Fruit fly (Drosophila melanogaster) whole organism, prepupa: ENCODE results near the gene CG32537.

Experiments used
- Blimp-1 ChIP-seq: fragments of 200-800 bp; sonication (Bioruptor generic); optimal IDR thresholded peaks from 3 replicates; lab custom pipeline; 2017; ENCODE audit warnings: missing biosample characterization, missing genetic modification characterization, mild to moderate bottlenecking, moderate library complexity, missing genetic modification reagents
- CG11294 ChIP-seq: fragments of 200-800 bp; sonication (Bioruptor generic); IDR thresholded peaks from 2 replicates; pipeline ENCODE4 v1.3.6; 2022; ENCODE audit warnings: missing biosample characterization, missing genetic modification characterization
- CG11762 ChIP-seq: fragments of 200-800 bp; sonication (Bioruptor generic); optimal IDR thresholded peaks from 3 replicates; lab custom pipeline; 2016; ENCODE audit warnings: missing biosample characterization, missing genetic modification characterization; ENCODE audit not compliant: insufficient read depth
- CG11902 ChIP-seq: fragments of 200-800 bp; sonication (Bioruptor generic); optimal IDR thresholded peaks from 3 replicates; lab custom pipeline; 2016; ENCODE audit warnings: missing biosample characterization, missing genetic modification characterization
- CG15336 ChIP-seq: fragments of 200-800 bp; sonication (Bioruptor generic); IDR thresholded peaks from 2 replicates; pipeline ENCODE4 v1.3.6; 2022; ENCODE audit warnings: missing biosample characterization, missing genetic modification characterization
- CG16779 ChIP-seq: fragments of 200-800 bp; sonication (Bioruptor generic); optimal IDR thresholded peaks from 3 replicates; lab custom pipeline; 2017; ENCODE audit warnings: missing biosample characterization, mild to moderate bottlenecking, missing genetic modification characterization
- CG31627 ChIP-seq: fragments of 200-800 bp; sonication (Bioruptor generic); optimal IDR thresholded peaks from 3 replicates; lab custom pipeline; 2016; ENCODE audit warnings: missing biosample characterization, missing genetic modification characterization
- CG32006 ChIP-seq: fragments of 200-800 bp; sonication (Bioruptor generic); optimal IDR thresholded peaks from 3 replicates; lab custom pipeline; 2017; ENCODE audit warnings: missing biosample characterization, mild to moderate bottlenecking, missing genetic modification characterization
- CG34406 ChIP-seq: fragments of 200-800 bp; sonication (Bioruptor generic); optimal IDR thresholded peaks from 3 replicates; lab custom pipeline; 2016; ENCODE audit warnings: missing biosample characterization, missing genetic modification characterization
- CG3919 ChIP-seq: fragments of 200-800 bp; sonication (Bioruptor generic); optimal IDR thresholded peaks from 3 replicates; lab custom pipeline; 2016; ENCODE audit warnings: missing biosample characterization, missing genetic modification characterization
- CG4318 ChIP-seq: fragments of 200-800 bp; sonication (Bioruptor generic); optimal IDR thresholded peaks from 3 replicates; lab custom pipeline; 2017; ENCODE audit warnings: missing biosample characterization, mild to moderate bottlenecking, missing genetic modification characterization
- CG6163 ChIP-seq: fragments of 200-800 bp; sonication (Bioruptor generic); IDR thresholded peaks from 3 replicates; pipeline ENCODE4 v1.3.6; 2022; ENCODE audit warnings: missing biosample characterization, missing genetic modification characterization
- CG6276 ChIP-seq: fragments of 200-800 bp; sonication (Bioruptor generic); optimal IDR thresholded peaks from 2 replicates; lab custom pipeline; 2017; ENCODE audit warnings: missing biosample characterization, mild to moderate bottlenecking, missing genetic modification characterization
- CG6808 ChIP-seq: fragments of 200-800 bp; sonication (Bioruptor generic); optimal IDR thresholded peaks from 3 replicates; lab custom pipeline; 2017; ENCODE audit warnings: missing biosample characterization, missing genetic modification characterization, mild to moderate bottlenecking, moderate library complexity, missing genetic modification reagents
- CG6854 ChIP-seq: fragments of 200-800 bp; sonication (Bioruptor generic); optimal IDR thresholded peaks from 2 replicates; lab custom pipeline; 2017; ENCODE audit warnings: missing biosample characterization, mild to moderate bottlenecking, missing genetic modification characterization
- CG7368 ChIP-seq: fragments of 200-800 bp; sonication (Bioruptor generic); optimal IDR thresholded peaks from 3 replicates; lab custom pipeline; 2016; ENCODE audit warnings: missing biosample characterization, missing genetic modification characterization
- CG8119 ChIP-seq: fragments of 200-800 bp; sonication (Bioruptor generic); IDR thresholded peaks from 3 replicates; pipeline ENCODE4 v1.3.6; 2022; ENCODE audit warnings: missing biosample characterization, missing genetic modification characterization
- CG8632 ChIP-seq: fragments of 200-800 bp; sonication (Bioruptor generic); optimal IDR thresholded peaks from 3 replicates; lab custom pipeline; 2016; ENCODE audit warnings: missing biosample characterization, missing genetic modification characterization
- CG9139 ChIP-seq: fragments of 200-800 bp; sonication (Bioruptor generic); optimal IDR thresholded peaks from 3 replicates; lab custom pipeline; 2017; ENCODE audit warnings: missing biosample characterization, mild to moderate bottlenecking, missing genetic modification characterization
- Eip75B ChIP-seq: fragments of 200-800 bp; sonication (Bioruptor generic); optimal IDR thresholded peaks from 3 replicates; lab custom pipeline; 2016; ENCODE audit warnings: missing biosample characterization, missing genetic modification characterization
- Eip78C ChIP-seq: fragments of 200-800 bp; sonication (Bioruptor generic); peaks from one replicate; lab custom pipeline; 2016; ENCODE audit warnings: missing biosample characterization, missing genetic modification characterization
- Eip93F ChIP-seq: fragments of 200-800 bp; sonication (Bioruptor generic); optimal IDR thresholded peaks from 2 replicates; lab custom pipeline; 2016; ENCODE audit warnings: missing biosample characterization, mild to moderate bottlenecking, missing genetic modification characterization
- Ets21C ChIP-seq: fragments of 200-800 bp; sonication (Bioruptor generic); optimal IDR thresholded peaks from 3 replicates; lab custom pipeline; 2016; ENCODE audit warnings: missing biosample characterization, missing genetic modification characterization
- Ets96B ChIP-seq: fragments of 200-800 bp; optimal IDR thresholded peaks from 2 replicates; lab custom pipeline; 2019; ENCODE audit warnings: missing biosample characterization, mild to moderate bottlenecking, missing genetic modification characterization, moderate library complexity
- Hr38 ChIP-seq: sonication (Bioruptor generic); optimal IDR thresholded peaks from 2 replicates; lab custom pipeline; 2016; ENCODE audit warnings: missing biosample characterization, missing genetic modification characterization
- Hr39 ChIP-seq: fragments of 200-800 bp; sonication (Bioruptor generic); optimal IDR thresholded peaks from 2 replicates; lab custom pipeline; 2016; ENCODE audit warnings: missing biosample characterization, missing genetic modification characterization
- Hr4 ChIP-seq: fragments of 200-800 bp; sonication (Bioruptor generic); optimal IDR thresholded peaks from 3 replicates; lab custom pipeline; 2016; ENCODE audit warnings: missing biosample characterization, missing genetic modification characterization
- Met ChIP-seq: fragments of 200-800 bp; sonication (Bioruptor generic); optimal IDR thresholded peaks from 3 replicates; lab custom pipeline; 2016; ENCODE audit warnings: missing biosample characterization, missing genetic modification characterization
- OdsH ChIP-seq: fragments of 200-800 bp; sonication (Bioruptor generic); optimal IDR thresholded peaks from 3 replicates; lab custom pipeline; 2016; ENCODE audit warnings: missing biosample characterization, missing genetic modification characterization
- Sox102F ChIP-seq: fragments of 200-800 bp; sonication (Bioruptor generic); optimal IDR thresholded peaks from 2 replicates; lab custom pipeline; 2016; ENCODE audit warnings: missing biosample characterization, mild to moderate bottlenecking, missing genetic modification characterization
- Sox14 ChIP-seq: fragments of 200-800 bp; sonication (Bioruptor generic); optimal IDR thresholded peaks from 3 replicates; lab custom pipeline; 2016; ENCODE audit warnings: missing biosample characterization, missing genetic modification characterization
- Sox15 ChIP-seq: fragments of 200-800 bp; sonication (Bioruptor generic); optimal IDR thresholded peaks from 3 replicates; lab custom pipeline; 2016; ENCODE audit warnings: missing biosample characterization, missing genetic modification characterization
- achi ChIP-seq: fragments of 200-800 bp; sonication (Bioruptor generic); optimal IDR thresholded peaks from 3 replicates; lab custom pipeline; 2016; ENCODE audit warnings: missing biosample characterization, missing genetic modification characterization
- cyc ChIP-seq: fragments of 200-800 bp; sonication (Bioruptor generic); optimal IDR thresholded peaks from 3 replicates; lab custom pipeline; 2016; ENCODE audit warnings: missing biosample characterization, missing genetic modification characterization
- dac ChIP-seq: fragments of 200-800 bp; sonication (Bioruptor generic); optimal IDR thresholded peaks from 2 replicates; lab custom pipeline; 2017; ENCODE audit warnings: missing biosample characterization, mild to moderate bottlenecking, missing genetic modification characterization
- dsx ChIP-seq: fragments of 200-800 bp; optimal IDR thresholded peaks from 3 replicates; lab custom pipeline; 2019; ENCODE audit warnings: missing biosample characterization, mild to moderate bottlenecking, missing genetic modification characterization, moderate library complexity; ENCODE audit not compliant: poor library complexity, severe bottlenecking
- eg ChIP-seq: fragments of 200-800 bp; sonication (Bioruptor generic); IDR thresholded peaks from 3 replicates; pipeline ENCODE4 v1.3.6; 2022; ENCODE audit warnings: missing biosample characterization, missing genetic modification characterization
- esn ChIP-seq: fragments of 200-800 bp; sonication (Bioruptor generic); optimal IDR thresholded peaks from 2 replicates; lab custom pipeline; 2016; ENCODE audit warnings: missing biosample characterization, mild to moderate bottlenecking, missing genetic modification characterization, moderate library complexity
- fd59A ChIP-seq: fragments of 200-800 bp; sonication (Bioruptor generic); optimal IDR thresholded peaks from 2 replicates; lab custom pipeline; 2017; ENCODE audit warnings: missing biosample characterization, mild to moderate bottlenecking, missing genetic modification characterization, missing genetic modification reagents
- fd85E ChIP-seq: fragments of 200-800 bp; sonication (Bioruptor generic); optimal IDR thresholded peaks from 3 replicates; lab custom pipeline; 2016; ENCODE audit warnings: missing biosample characterization, missing genetic modification characterization
- fkh ChIP-seq: fragments of 200-800 bp; sonication (Bioruptor generic); optimal IDR thresholded peaks from 3 replicates; lab custom pipeline; 2017; ENCODE audit warnings: missing biosample characterization, mild to moderate bottlenecking, missing genetic modification characterization, moderate library complexity
- lz ChIP-seq: fragments of 200-800 bp; sonication (Bioruptor generic); optimal IDR thresholded peaks from 3 replicates; lab custom pipeline; 2016; ENCODE audit warnings: missing biosample characterization, missing genetic modification characterization
- net ChIP-seq: fragments of 200-800 bp; sonication (Bioruptor generic); optimal IDR thresholded peaks from 3 replicates; lab custom pipeline; 2016; ENCODE audit warnings: missing biosample characterization, missing genetic modification characterization
- pdm3 ChIP-seq: fragments of 200-800 bp; sonication (Bioruptor generic); optimal IDR thresholded peaks from 3 replicates; lab custom pipeline; 2016; ENCODE audit warnings: missing biosample characterization, missing genetic modification characterization
- salr ChIP-seq, 2 experiments: fragments of 200-800 bp; sonication (Bioruptor generic); optimal IDR thresholded peaks; 3 replicates each; lab custom pipeline; 2016 to 2018; ENCODE audit warnings: missing biosample characterization in 2 of 2, missing genetic modification characterization in 2 of 2, mild to moderate bottlenecking in 1 of 2
- ss ChIP-seq, 2 experiments: fragments of 200-800 bp; sonication (Bioruptor generic); optimal IDR thresholded peaks; 2 replicates in 1 of 2; 3 replicates in 1 of 2; lab custom pipeline; 2017 to 2018; ENCODE audit warnings: mild to moderate bottlenecking in 2 of 2, missing biosample characterization in 2 of 2, missing genetic modification characterization in 2 of 2, moderate library complexity in 1 of 2
- svp ChIP-seq: fragments of 200-800 bp; sonication (Bioruptor generic); peaks from one replicate; lab custom pipeline; 2016; ENCODE audit warnings: missing biosample characterization, missing genetic modification characterization

CG32537 gene

dm6 chrX:19247200-19248052 lies 28.9 kb downstream of the CG32537 start, which contains the start of gene CG7992 (continued):
- peak; percentile 31 for TF ChIP-seq Sox15 (GFP tag; lab: Kevin White, UChicago)
- peak; percentile 41 for TF ChIP-seq cyc (GFP tag; lab: Kevin White, UChicago)
- TF ChIP-seq CG6163 (GFP tag; lab: Robert Waterston, UW): no peak
- no peak for TF ChIP-seq CG15336
- TF ChIP-seq CG32006: peak; percentile 30
- no peak for TF ChIP-seq salr (GFP tag; optimal IDR thresholded peaks at IDR 0.05; lab: Kevin White, UChicago)
- peak; percentile 55 for TF ChIP-seq OdsH (GFP tag; lab: Kevin White, UChicago)
- TF ChIP-seq CG6276 (GFP tag; lab: Kevin White, UChicago): no peak
- TF ChIP-seq CG6808: no peak
- no peak for TF ChIP-seq dsx (GFP tag; lab: Kevin White, UChicago)
- TF ChIP-seq esn (GFP tag; lab: Kevin White, UChicago): peak; percentile 64
- peak; percentile 12 for TF ChIP-seq fkh (GFP tag; lab: Kevin White, UChicago)
- no peak for TF ChIP-seq fd85E (GFP tag; lab: Kevin White, UChicago)
- TF ChIP-seq Hr4: peak; percentile 22
- peak; percentile 40 for TF ChIP-seq CG8632 (GFP tag; lab: Kevin White, UChicago)
- no peak for TF ChIP-seq Blimp-1
- no peak for TF ChIP-seq fd59A (GFP tag; lab: Kevin White, UChicago)
- TF ChIP-seq Ets96B (tag; lab: Kevin White, UChicago): no peak
- TF ChIP-seq Eip75B: no peak
- no peak for TF ChIP-seq CG6854 (GFP tag; lab: Kevin White, UChicago)

dm6 chrX:19243379-19243834 lies 32.9 kb downstream of the CG32537 start, which contains the start of gene CG7889:
CG7889 (plus strand) TSS chrX:19243631.
- TF ChIP-seq esn (GFP tag; lab: Kevin White, UChicago): peak; percentile 8
- peak; percentile 7 for TF ChIP-seq Hr39 (GFP tag; lab: Kevin White, UChicago)
- no peak for TF ChIP-seq Eip93F (GFP tag; lab: Kevin White, UChicago)
- no peak for TF ChIP-seq CG8632 (GFP tag; lab: Kevin White, UChicago)
- peak; percentile 39 for TF ChIP-seq CG3919 (GFP tag; lab: Kevin White, UChicago)
- no peak for TF ChIP-seq CG11294 (GFP tag; lab: Robert Waterston, UW)
- TF ChIP-seq net (GFP tag; lab: Kevin White, UChicago): no peak
- no peak for TF ChIP-seq fd85E (GFP tag; lab: Kevin White, UChicago)
- no peak for TF ChIP-seq lz (GFP tag; lab: Kevin White, UChicago)
- peak; percentile 37; the same call in 1 of the 3 replicates for TF ChIP-seq CG6163 (GFP tag; lab: Robert Waterston, UW)
- TF ChIP-seq eg (GFP tag; lab: Robert Waterston, UW): peak; percentile 33; the same call in 1 of the 3 replicates
- TF ChIP-seq CG9139 (GFP tag; lab: Kevin White, UChicago): no peak
- TF ChIP-seq svp: peak; percentile 62
- no peak for TF ChIP-seq CG4318 (GFP tag; lab: Kevin White, UChicago)
- TF ChIP-seq Eip75B: peak; percentile 29
- no peak for TF ChIP-seq CG31627
- no peak for TF ChIP-seq dsx (GFP tag; lab: Kevin White, UChicago)
- TF ChIP-seq Blimp-1: peak; percentile 78
- no peak for TF ChIP-seq CG8119 (GFP tag; lab: Robert Waterston, UW)
- no peak for TF ChIP-seq CG16779 (tag; lab: Kevin White, UChicago)
- TF ChIP-seq CG34406 (GFP tag; lab: Kevin White, UChicago): no peak
- no peak for TF ChIP-seq CG11902 (GFP tag; lab: Kevin White, UChicago)
- peak; percentile 4 for TF ChIP-seq CG6276 (GFP tag; lab: Kevin White, UChicago)
- peak; percentile 19 for TF ChIP-seq Ets96B (tag; lab: Kevin White, UChicago)
- no peak for TF ChIP-seq Hr38 (GFP tag; lab: Kevin White, UChicago)
- no peak for TF ChIP-seq CG7368
- peak; percentile 11 for TF ChIP-seq achi (GFP tag; lab: Kevin White, UChicago)
- no peak for TF ChIP-seq ss (GFP tag; optimal IDR thresholded peaks at IDR 0.05; lab: Kevin White, UChicago)
- peak; percentile 5 for TF ChIP-seq pdm3
- TF ChIP-seq Eip78C (GFP tag; lab: Kevin White, UChicago): peak; percentile 78
- TF ChIP-seq CG6854 (GFP tag; lab: Kevin White, UChicago): peak; percentile 29
- TF ChIP-seq Sox102F: no peak
- 0 out of 2 replicates have a peak, but pooled peaks have one; percentile 11 for TF ChIP-seq CG15336
- TF ChIP-seq dac (GFP tag; lab: Kevin White, UChicago): no peak
- TF ChIP-seq CG11762: no peak
- peak; percentile 18 for TF ChIP-seq Met (GFP tag; lab: Kevin White, UChicago)
- no peak for TF ChIP-seq Sox14 (GFP tag; lab: Kevin White, UChicago)
- TF ChIP-seq Ets21C (GFP tag; lab: Kevin White, UChicago): no peak
